Worm (Caenorhabditis elegans): ENCODE data around the gene dim-1.

DNA sequence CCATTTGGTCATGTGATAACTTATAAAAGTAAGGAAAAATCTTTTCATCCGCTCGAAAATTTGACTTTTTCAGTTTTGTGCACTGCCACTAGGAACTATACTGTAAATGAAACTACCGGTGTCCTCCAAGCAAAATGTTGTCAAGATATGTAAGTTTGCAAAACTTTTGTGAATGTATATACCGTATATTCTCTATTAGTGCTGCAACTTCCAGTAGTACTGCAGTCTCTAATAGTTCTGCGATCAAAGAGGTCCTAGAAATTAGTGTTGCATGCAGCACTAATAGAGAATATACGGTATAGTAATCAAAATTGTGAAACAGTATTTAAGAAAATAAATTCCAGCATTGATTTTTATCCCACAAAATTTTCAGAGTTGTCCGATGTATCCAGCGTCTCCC is 28.0 kb downstream of the dim-1 start:
- TF ChIP-seq zip-2 (tag; optimal IDR thresholded peaks at IDR 0.05) (no peak), daf-19 (GFP tag; conservative IDR thresholded peaks at IDR 0.05) (no peak), hlh-11 (tag; optimal IDR thresholded peaks at IDR 0.05) (no peak), nhr-111 (GFP tag; optimal IDR thresholded peaks at IDR 0.05) (no peak), nhr-6 (tag; optimal IDR thresholded peaks at IDR 0.05) (no peak), lin-39 (tag; optimal IDR thresholded peaks at IDR 0.05) (no peak), dve-1 (tag; optimal IDR thresholded peaks at IDR 0.05; ENCODE audit: insufficient read depth) (no peak), unc-62 (GFP tag; optimal IDR thresholded peaks at IDR 0.05 in 1 of 2) (peak in 1 of 2 experiments; percentile 68), unc-62 (tag; optimal IDR thresholded peaks at IDR 0.05) (no peak), set-16 (GFP tag; IDR thresholded peaks at IDR 0.05) (no peak), dpl-1 (GFP tag; optimal IDR thresholded peaks at IDR 0.05) (no peak), zag-1 (tag; optimal IDR thresholded peaks at IDR 0.05) (no peak), ZK546.5 (tag; optimal IDR thresholded peaks at IDR 0.05) (no peak), ceh-82 (tag; optimal IDR thresholded peaks at IDR 0.05) (no peak), nhr-11 (tag; optimal IDR thresholded peaks at IDR 0.05) (no peak)

Measured in whole organism, L4 larva.